Worm (Caenorhabditis elegans): ENCODE data around the gene ldh-1.

- TF ChIP-seq him-1 (tag; optimal IDR thresholded peaks at IDR 0.05): no peak
- no peak for TF ChIP-seq dao-5 (tag; optimal IDR thresholded peaks at IDR 0.05)
- no peak for TF ChIP-seq W03F9.2 (tag; optimal IDR thresholded peaks at IDR 0.05)
Measured at ce11 chrII:11700635-11701034, 23.4 kb upstream of the ldh-1 start.

Measured in whole organism, L4/young adult.